Worm (Caenorhabditis elegans): ENCODE measurements around the gene ruvb-2.

The ruvb-2 gene

DNA sequence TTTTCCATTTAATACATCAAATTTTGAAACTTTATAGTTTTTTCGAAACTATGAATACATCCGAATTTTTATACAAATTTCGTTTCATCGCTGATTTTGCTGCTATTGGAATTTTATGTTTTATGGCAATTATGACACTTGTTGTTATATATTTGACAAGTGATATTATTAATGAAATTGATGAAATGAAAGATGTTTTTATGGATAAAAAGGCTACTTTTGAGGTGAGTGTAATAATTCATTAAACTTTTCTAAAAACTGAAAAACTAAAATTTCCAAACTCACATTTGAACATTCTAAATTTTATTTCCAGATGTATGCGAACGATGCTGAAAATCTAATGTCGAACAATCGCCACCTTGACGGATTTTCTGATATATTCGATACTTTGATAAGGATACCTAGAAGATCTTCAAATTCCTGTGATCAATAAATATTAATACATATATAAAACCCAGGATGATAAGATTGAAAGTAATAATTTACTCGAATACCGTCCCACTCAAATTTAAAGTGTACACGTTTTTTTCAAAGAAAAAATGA, 13.2 kb downstream of the ruvb-2 start, which contains the start of the genes T22D1.17 and T22D1.8 (continued):
- TF ChIP-seq F57A8.1 (GFP tag; optimal IDR thresholded peaks at IDR 0.05), result no peak
- TF ChIP-seq madf-3 (GFP tag; IDR thresholded peaks at IDR 0.05), result 0 out of 2 replicates have a peak, but pooled peaks have one; percentile 48
- TF ChIP-seq madf-6 (GFP tag; IDR thresholded peaks at IDR 0.05), result peak; percentile 76
- TF ChIP-seq snpc-1.3 (tag; optimal IDR thresholded peaks at IDR 0.05; ENCODE audit: insufficient read depth), result peak; percentile 69
- 0 out of 2 replicates have a peak, but pooled peaks have one; percentile 32 for TF ChIP-seq rcor-1 (GFP tag; IDR thresholded peaks at IDR 0.05)
- TF ChIP-seq aptf-3 (GFP tag; IDR thresholded peaks at IDR 0.05), result no peak
- no peak for TF ChIP-seq attf-3 (GFP tag; conservative IDR thresholded peaks at IDR 0.05)
- peak; percentile 59; the same call in 1 of the 2 replicates for TF ChIP-seq pbrm-1 (GFP tag; IDR thresholded peaks at IDR 0.05)
- TF ChIP-seq B0035.1 (tag; optimal IDR thresholded peaks at IDR 0.05), result no peak
- TF ChIP-seq mel-28 (tag; optimal IDR thresholded peaks at IDR 0.05; ENCODE audit: borderline replicate concordance), result no peak
- TF ChIP-seq ztf-26 (tag; optimal IDR thresholded peaks at IDR 0.05), result no peak
- TF ChIP-seq lin-40 (tag; optimal IDR thresholded peaks at IDR 0.05), result no peak
- TF ChIP-seq attf-6 (GFP tag; IDR thresholded peaks at IDR 0.05), result no peak
- no peak for TF ChIP-seq let-526 (GFP tag; IDR thresholded peaks at IDR 0.05)
- no peak for TF ChIP-seq ceh-58 (GFP tag; IDR thresholded peaks at IDR 0.05)
- no peak for TF ChIP-seq Y53F4B.3 (GFP tag; IDR thresholded peaks at IDR 0.05)
- no peak for TF ChIP-seq nfya-2 (GFP tag; IDR thresholded peaks at IDR 0.05)
- no peak; the same call in 1 of the 2 replicates for TF ChIP-seq madf-8 (GFP tag; conservative IDR thresholded peaks at IDR 0.05)
- TF ChIP-seq dpl-1 (GFP tag; optimal IDR thresholded peaks at IDR 0.05), result no peak
- no peak for TF ChIP-seq F23B12.7 (tag; optimal IDR thresholded peaks at IDR 0.05; ENCODE audit: insufficient read depth)
- TF ChIP-seq cebp-2 (GFP tag; IDR thresholded peaks at IDR 0.05), result no peak
- no peak for TF ChIP-seq ztf-28 (GFP tag; IDR thresholded peaks at IDR 0.05)
- no peak for TF ChIP-seq B0019.2 (GFP tag; conservative IDR thresholded peaks at IDR 0.05)
- no peak for TF ChIP-seq nhr-90 (tag; optimal IDR thresholded peaks at IDR 0.05)
- TF ChIP-seq B0261.1 (tag; optimal IDR thresholded peaks at IDR 0.05), result no peak
- TF ChIP-seq unc-62 (GFP tag; optimal IDR thresholded peaks at IDR 0.05), result no peak
- TF ChIP-seq ceh-27 (GFP tag; optimal IDR thresholded peaks at IDR 0.05), result no peak
- TF ChIP-seq somi-1 (GFP tag; optimal IDR thresholded peaks at IDR 0.05), result no peak
- peak in 1 of 3 experiments; percentile 10 for TF ChIP-seq lin-35 (GFP tag; optimal IDR thresholded peaks at IDR 0.05)
- no peak for TF ChIP-seq nfya-1 (tag; optimal IDR thresholded peaks at IDR 0.05; ENCODE audit: borderline replicate concordance, insufficient read depth)
- peak; percentile 70 for TF ChIP-seq F49E8.2 (tag; optimal IDR thresholded peaks at IDR 0.05; ENCODE audit: insufficient read depth)
- no peak for TF ChIP-seq bed-2 (GFP tag; IDR thresholded peaks at IDR 0.05)
- TF ChIP-seq ekl-4 (GFP tag; IDR thresholded peaks at IDR 0.05), result peak; percentile 85
- no peak for TF ChIP-seq F22D6.2 (tag; optimal IDR thresholded peaks at IDR 0.05)
- TF ChIP-seq hrde-1 (tag; optimal IDR thresholded peaks at IDR 0.05; ENCODE audit: borderline replicate concordance), result peak; percentile 63
- TF ChIP-seq madf-10 (tag; optimal IDR thresholded peaks at IDR 0.05), result no peak
- no peak for TF ChIP-seq aptf-2 (GFP tag; conservative IDR thresholded peaks at IDR 0.05)
- TF ChIP-seq efl-1 (GFP tag; optimal IDR thresholded peaks at IDR 0.05), result no peak
- TF ChIP-seq Y79H2A.3 (GFP tag; conservative IDR thresholded peaks at IDR 0.05), result no peak
- no peak for TF ChIP-seq K12H6.12 (tag; optimal IDR thresholded peaks at IDR 0.05)
- no peak for TF ChIP-seq egl-18 (GFP tag; IDR thresholded peaks at IDR 0.05)
